Fruit fly (Drosophila melanogaster) whole organism, embryonic: ENCODE measurements around the gene isoQC.
A peak's percentile ranks its signal among the peaks of the same experiment; 100 is the strongest.

Experiments used
- Antp ChIP-seq: fragments of 200-800 bp; sonication (Bioruptor generic); optimal IDR thresholded peaks from 3 replicates; lab custom pipeline; 2016; ENCODE audit warnings: missing biosample characterization, missing genetic modification characterization
- B-H1 ChIP-seq: fragments of 200-800 bp; sonication (Bioruptor generic); IDR thresholded peaks from 3 replicates; pipeline ENCODE4 v1.3.6; 2022; ENCODE audit warnings: missing biosample characterization, missing genetic modification characterization
- CG10147 ChIP-seq: fragments of 200-800 bp; sonication (Bioruptor generic); optimal IDR thresholded peaks from 2 replicates; lab custom pipeline; 2019; ENCODE audit warnings: missing biosample characterization, mild to moderate bottlenecking, missing genetic modification characterization, moderate library complexity
- CG10366 ChIP-seq: fragments of 200-800 bp; sonication (Bioruptor generic); IDR thresholded peaks from 2 replicates; pipeline ENCODE4 v1.3.6; 2022; ENCODE audit warnings: missing biosample characterization, missing genetic modification characterization
- CG12299 ChIP-seq: fragments of 200-800 bp; sonication (Bioruptor generic); optimal IDR thresholded peaks from 2 replicates; lab custom pipeline; 2018; ENCODE audit warnings: missing biosample characterization, mild to moderate bottlenecking, missing genetic modification characterization
- CG12744 ChIP-seq: fragments of 200-800 bp; sonication (Bioruptor generic); optimal IDR thresholded peaks from 2 replicates; lab custom pipeline; 2016; ENCODE audit warnings: missing biosample characterization, missing genetic modification characterization
- CG13123 ChIP-seq: fragments of 200-800 bp; sonication (Bioruptor generic); optimal IDR thresholded peaks from 2 replicates; lab custom pipeline; 2016; ENCODE audit warnings: missing biosample characterization, missing genetic modification characterization
- CG13296 ChIP-seq: fragments of 200-800 bp; sonication (Bioruptor generic); optimal IDR thresholded peaks from 3 replicates; lab custom pipeline; 2018; ENCODE audit warnings: missing biosample characterization, mild to moderate bottlenecking, missing genetic modification characterization
- CG15011 ChIP-seq: fragments of 200-800 bp; sonication (Bioruptor generic); optimal IDR thresholded peaks from 3 replicates; lab custom pipeline; 2018; ENCODE audit warnings: missing biosample characterization, mild to moderate bottlenecking, missing genetic modification characterization
- CG17328 ChIP-seq: fragments of 200-800 bp; sonication (Bioruptor generic); IDR thresholded peaks from 2 replicates; pipeline ENCODE4 v1.3.6; 2022; ENCODE audit warnings: missing biosample characterization, missing genetic modification characterization
- CG2120 ChIP-seq: fragments of 200-800 bp; sonication (Bioruptor generic); optimal IDR thresholded peaks from 3 replicates; lab custom pipeline; 2016; ENCODE audit warnings: missing biosample characterization, missing genetic modification characterization
- CG2202 ChIP-seq: fragments of 200-800 bp; sonication (Bioruptor generic); optimal IDR thresholded peaks from 2 replicates; lab custom pipeline; 2018; ENCODE audit warnings: missing biosample characterization, mild to moderate bottlenecking, missing genetic modification characterization
- CG30020 ChIP-seq: fragments of 200-800 bp; optimal IDR thresholded peaks from 2 replicates; lab custom pipeline; 2019; ENCODE audit warnings: missing biosample characterization, mild to moderate bottlenecking, missing genetic modification characterization, moderate library complexity
- CG32772 ChIP-seq: fragments of 200-800 bp; sonication (Bioruptor generic); IDR thresholded peaks from 2 replicates; pipeline ENCODE4 v1.3.6; 2022; ENCODE audit warnings: missing biosample characterization, missing genetic modification characterization
- CG3847 ChIP-seq: fragments of 200-800 bp; sonication (Bioruptor generic); IDR thresholded peaks from 2 replicates; pipeline ENCODE4 v1.3.6; 2022; ENCODE audit warnings: missing biosample characterization, missing genetic modification characterization
- CG6765 ChIP-seq: fragments of 200-800 bp; sonication (Bioruptor generic); optimal IDR thresholded peaks from 3 replicates; lab custom pipeline; 2017; ENCODE audit warnings: missing biosample characterization, mild to moderate bottlenecking, missing genetic modification characterization
- CG6791 ChIP-seq: fragments of 200-800 bp; sonication (Bioruptor generic); IDR thresholded peaks from 3 replicates; pipeline ENCODE4 v1.3.6; 2022; ENCODE audit warnings: missing biosample characterization, missing genetic modification characterization; ENCODE audit not compliant: partially characterized antibody
- CG6813 ChIP-seq: fragments of 200-800 bp; sonication (Bioruptor generic); optimal IDR thresholded peaks from 2 replicates; lab custom pipeline; 2017; ENCODE audit warnings: missing biosample characterization, missing genetic modification characterization, mild to moderate bottlenecking, moderate library complexity, missing genetic modification reagents
- CG7357 ChIP-seq: fragments of 200-800 bp; sonication (Bioruptor generic); IDR thresholded peaks from 3 replicates; pipeline ENCODE4 v1.3.6; 2022; ENCODE audit warnings: missing biosample characterization, missing genetic modification characterization
- Dfd ChIP-seq, 2 experiments: fragments of >200 bp; optimal IDR thresholded peaks; 2 replicates each; lab custom pipeline; 2017; ENCODE audit warnings: missing biosample characterization in 2 of 2, missing genetic modification characterization in 2 of 2
- Fer2 ChIP-seq: fragments of 200-800 bp; sonication (Bioruptor generic); optimal IDR thresholded peaks from 2 replicates; lab custom pipeline; 2018; ENCODE audit warnings: missing biosample characterization, mild to moderate bottlenecking, missing genetic modification characterization, moderate library complexity
- GATAe ChIP-seq: fragments of 200-800 bp; sonication (Bioruptor generic); conservative IDR thresholded peaks from 2 replicates; pipeline ENCODE4 v1.3.6; 2022; ENCODE audit warnings: missing biosample characterization, missing genetic modification characterization
- H15 ChIP-seq: fragments of 200-800 bp; sonication (Bioruptor generic); IDR thresholded peaks from 3 replicates; pipeline ENCODE4 v1.3.6; 2022; ENCODE audit warnings: missing biosample characterization, missing genetic modification characterization
- HLH3B ChIP-seq: fragments of 200-800 bp; sonication (Bioruptor generic); IDR thresholded peaks from 2 replicates; pipeline ENCODE4 v1.3.6; 2022; ENCODE audit warnings: missing biosample characterization, missing genetic modification characterization
- HLHmδ ChIP-seq: fragments of 200-800 bp; sonication (Bioruptor generic); optimal IDR thresholded peaks from 2 replicates; lab custom pipeline; 2018; ENCODE audit warnings: missing biosample characterization, mild to moderate bottlenecking, missing genetic modification characterization, moderate library complexity
- Hr39 ChIP-seq: fragments of >200 bp; optimal IDR thresholded peaks from 2 replicates; lab custom pipeline; 2017
- Hr51 ChIP-seq, 2 experiments: fragments of 200-800 bp; sonication (Bioruptor generic); optimal IDR thresholded peaks; 2 replicates in 1 of 2; 3 replicates in 1 of 2; lab custom pipeline; 2016 to 2018; ENCODE audit warnings: missing biosample characterization in 2 of 2, missing genetic modification characterization in 2 of 2, mild to moderate bottlenecking in 1 of 2, moderate library complexity in 1 of 2
- NC2α ChIP-seq: fragments of 200-800 bp; sonication (Bioruptor generic); optimal IDR thresholded peaks from 2 replicates; lab custom pipeline; 2016; ENCODE audit warnings: missing biosample characterization, missing genetic modification characterization
- Six4 ChIP-seq: fragments of 200-800 bp; sonication (Bioruptor generic); optimal IDR thresholded peaks from 2 replicates; lab custom pipeline; 2016; ENCODE audit warnings: missing biosample characterization, missing genetic modification characterization
- Sox100B ChIP-seq: fragments of 200-800 bp; sonication (Bioruptor generic); optimal IDR thresholded peaks from 3 replicates; lab custom pipeline; 2018; ENCODE audit warnings: missing biosample characterization, mild to moderate bottlenecking, missing genetic modification characterization
- Xbp1 ChIP-seq: fragments of 200-800 bp; sonication (Bioruptor generic); optimal IDR thresholded peaks from 3 replicates; lab custom pipeline; 2016; ENCODE audit warnings: missing biosample characterization, mild to moderate bottlenecking, missing genetic modification characterization
- al ChIP-seq: fragments of 200-800 bp; sonication (Bioruptor generic); IDR thresholded peaks from 2 replicates; pipeline ENCODE4 v1.3.6; 2022; ENCODE audit warnings: missing biosample characterization, missing genetic modification characterization
- bowl ChIP-seq: fragments of 200-800 bp; sonication (Bioruptor generic); IDR thresholded peaks from 2 replicates; pipeline ENCODE4 v1.3.6; 2022; ENCODE audit warnings: missing biosample characterization, missing genetic modification characterization
- dati ChIP-seq: fragments of 200-800 bp; sonication (Bioruptor generic); IDR thresholded peaks from 2 replicates; pipeline ENCODE4 v1.3.6; 2022; ENCODE audit warnings: missing biosample characterization, missing genetic modification characterization
- ewg ChIP-seq: fragments of 200-800 bp; sonication (Bioruptor generic); optimal IDR thresholded peaks from 3 replicates; lab custom pipeline; 2017; ENCODE audit warnings: mild to moderate bottlenecking, missing biosample characterization, missing genetic modification reagents, missing genetic modification characterization
- gcm ChIP-seq: fragments of 200-800 bp; sonication (Bioruptor generic); optimal IDR thresholded peaks from 2 replicates; lab custom pipeline; 2019; ENCODE audit warnings: missing biosample characterization, mild to moderate bottlenecking, missing genetic modification characterization, moderate library complexity
- gem ChIP-seq: fragments of 200-800 bp; sonication (Bioruptor generic); optimal IDR thresholded peaks from 2 replicates; lab custom pipeline; 2019; ENCODE audit warnings: missing biosample characterization, mild to moderate bottlenecking, missing genetic modification characterization, moderate library complexity
- gfzf ChIP-seq: fragments of 200-800 bp; sonication (Bioruptor generic); optimal IDR thresholded peaks from 2 replicates; lab custom pipeline; 2016; ENCODE audit warnings: missing biosample characterization, mild to moderate bottlenecking, missing genetic modification characterization, moderate library complexity
- gsb ChIP-seq: fragments of 200-800 bp; sonication (Bioruptor generic); IDR thresholded peaks from 2 replicates; pipeline ENCODE4 v1.3.6; 2022; ENCODE audit warnings: missing biosample characterization, missing genetic modification characterization
- ind ChIP-seq: fragments of 200-800 bp; sonication (Bioruptor generic); optimal IDR thresholded peaks from 3 replicates; lab custom pipeline; 2016; ENCODE audit warnings: missing biosample characterization, missing genetic modification characterization
- kah ChIP-seq: fragments of 200-800 bp; sonication (Bioruptor generic); optimal IDR thresholded peaks from 2 replicates; lab custom pipeline; 2018; ENCODE audit warnings: missing biosample characterization, mild to moderate bottlenecking, missing genetic modification characterization
- mld ChIP-seq: fragments of 200-800 bp; sonication (Bioruptor generic); IDR thresholded peaks from 3 replicates; pipeline ENCODE4 v1.3.6; 2022; ENCODE audit warnings: missing biosample characterization, missing genetic modification characterization; ENCODE audit not compliant: partially characterized antibody
- nmo ChIP-seq: fragments of 200-800 bp; sonication (Bioruptor generic); optimal IDR thresholded peaks from 2 replicates; lab custom pipeline; 2018; ENCODE audit warnings: missing biosample characterization, mild to moderate bottlenecking, missing genetic modification characterization, moderate library complexity
- salm ChIP-seq: fragments of 200-800 bp; sonication (Bioruptor generic); optimal IDR thresholded peaks from 2 replicates; lab custom pipeline; 2018; ENCODE audit warnings: missing biosample characterization, mild to moderate bottlenecking, missing genetic modification characterization
- sc ChIP-seq, 3 experiments: fragments of >200 bp in 2 of 3; fragments of 200-800 bp in 1 of 3; sonication (Bioruptor generic) in 1 of 3; optimal IDR thresholded peaks; 2 replicates in 2 of 3; 3 replicates in 1 of 3; lab custom pipeline; 2017; ENCODE audit warnings: mild to moderate bottlenecking in 1 of 3, missing biosample characterization in 1 of 3, missing genetic modification characterization in 1 of 3, missing genetic modification reagents in 1 of 3
- seq ChIP-seq: fragments of 200-800 bp; sonication (Bioruptor generic); IDR thresholded peaks from 2 replicates; pipeline ENCODE4 v1.3.6; 2022; ENCODE audit warnings: missing biosample characterization, missing genetic modification characterization
- tap ChIP-seq: fragments of 200-800 bp; optimal IDR thresholded peaks from 3 replicates; lab custom pipeline; 2019; ENCODE audit warnings: missing biosample characterization, mild to moderate bottlenecking, missing genetic modification characterization, moderate library complexity
- twi ChIP-seq: fragments of 200-800 bp; optimal IDR thresholded peaks from 2 replicates; lab custom pipeline; 2019; ENCODE audit warnings: missing biosample characterization, mild to moderate bottlenecking, missing genetic modification characterization, moderate library complexity
- usp ChIP-seq: fragments of >200 bp; optimal IDR thresholded peaks from 2 replicates; lab custom pipeline; 2017; ENCODE audit warnings: missing biosample characterization, missing genetic modification characterization

isoQC gene

dm6 chr3L:20473021-20473799 lies 1.1 kb upstream of the isoQC start, which contains the start of the genes CG32428 and CG5969 (continued):
- TF ChIP-seq CG3847 (peak; percentile 71), CG32772 (GFP tag; lab: Robert Waterston, UW) (peak; percentile 49; the same call in 1 of the 2 replicates), Dfd (GFP tag; optimal IDR thresholded peaks at IDR 0.05; lab: Kevin White, UChicago) (no peak), twi (tag; lab: Kevin White, UChicago) (peak; percentile 14), CG30020 (tag; lab: Kevin White, UChicago) (peak; percentile 65), NC2α (GFP tag; lab: Kevin White, UChicago) (no peak), mld (no peak), CG7357 (GFP tag; lab: Robert Waterston, UW) (peak; percentile 52; the same call in 2 of the 3 replicates), HLH3B (GFP tag; lab: Robert Waterston, UW) (no peak), CG6813 (GFP tag; lab: Kevin White, UChicago) (peak; percentile 20), usp (no peak), Six4 (GFP tag; lab: Kevin White, UChicago) (peak; percentile 29), H15 (GFP tag; lab: Robert Waterston, UW) (peak; percentile 50; the same call in 2 of the 3 replicates), CG13123 (GFP tag; lab: Kevin White, UChicago) (no peak), al (GFP tag; lab: Robert Waterston, UW) (peak; percentile 69), B-H1 (GFP tag; lab: Robert Waterston, UW) (peak; percentile 62), CG13296 (GFP tag; lab: Kevin White, UChicago) (peak; percentile 44), Antp (no peak), CG10147 (peak; percentile 65), CG2120 (GFP tag; lab: Kevin White, UChicago) (peak; percentile 70), CG15011 (GFP tag; lab: Kevin White, UChicago) (no peak), GATAe (GFP tag; lab: Robert Waterston, UW) (peak; percentile 9; the same call in 1 of the 2 replicates), Hr51 (GFP tag; optimal IDR thresholded peaks at IDR 0.05; lab: Kevin White, UChicago) (peak; percentile 0 to 79), tap (tag; lab: Kevin White, UChicago) (peak; percentile 38), Fer2 (tag; lab: Kevin White, UChicago) (peak; percentile 52), gem (tag; lab: Kevin White, UChicago) (peak; percentile 80), ewg (GFP tag; lab: Kevin White, UChicago) (peak; percentile 36), gcm (GFP tag; lab: Kevin White, UChicago) (peak; percentile 32), kah (GFP tag; lab: Kevin White, UChicago) (no peak), CG10366 (peak; percentile 61), CG12299 (peak; percentile 19), Sox100B (GFP tag; lab: Kevin White, UChicago) (peak; percentile 52), seq (GFP tag; lab: Robert Waterston, UW) (no peak), CG2202 (tag; lab: Kevin White, UChicago) (no peak), dati (GFP tag; lab: Robert Waterston, UW) (no peak), sc (optimal IDR thresholded peaks at IDR 0.05; lab: Kevin White, UChicago) (no peak), sc (GFP tag; optimal IDR thresholded peaks at IDR 0.05; lab: Kevin White, UChicago) (no peak), CG6765 (peak; percentile 12), bowl (no peak), Hr39 (no peak), ind (GFP tag; lab: Kevin White, UChicago) (peak; percentile 68), nmo (GFP tag; lab: Kevin White, UChicago) (peak; percentile 74), HLHmδ (GFP tag; lab: Kevin White, UChicago) (peak; percentile 34), Xbp1 (GFP tag; lab: Kevin White, UChicago) (peak; percentile 59), CG6791 (GFP tag; lab: Robert Waterston, UW) (no peak), gsb (GFP tag; lab: Robert Waterston, UW) (0 out of 2 replicates have a peak, but pooled peaks have one; percentile 23), gfzf (GFP tag; lab: Kevin White, UChicago) (peak; percentile 75), CG17328 (GFP tag; lab: Robert Waterston, UW) (peak; percentile 54), CG12744 (no peak), salm (tag; lab: Kevin White, UChicago) (no peak)
